Worm (Caenorhabditis elegans) whole organism, L3 larva: ENCODE data around the gene ess-2.

Experiments
- elt-3 ChIP-seq, 3 experiments: fragments of 150-350 bp in 1 of 3; sonication (generic microtip) in 2 of 3; optimal IDR thresholded peaks; 2 replicates in 2 of 3; 4 replicates in 1 of 3; lab custom pipeline; 2014 to 2017; ENCODE audit warnings: missing biosample characterization in 3 of 3, missing genetic modification characterization in 3 of 3
- unc-39 ChIP-seq: sonication (generic microtip); optimal IDR thresholded peaks from 4 replicates; lab custom pipeline; 2017; ENCODE audit warnings: missing biosample characterization, missing genetic modification characterization

ce11 chrIII:8504176-8504763, 14.1 kb upstream of the ess-2 start:
- TF ChIP-seq elt-3 (tag; optimal IDR thresholded peaks at IDR 0.05; lab: Kevin White, UChicago) (no peak), unc-39 (tag; lab: Kevin White, UChicago) (no peak)
